Worm (Caenorhabditis elegans) whole organism, L4/young adult: Measurements from ENCODE around the gene Y39B6A.29.

Experiments used
- W03F9.2 ChIP-seq: fragments of 150-350 bp; optimal IDR thresholded peaks from 2 replicates; lab custom pipeline; 2014; ENCODE audit warnings: missing biosample characterization, missing genetic modification characterization
- dao-5 ChIP-seq: sonication (generic microtip); optimal IDR thresholded peaks from 2 replicates; lab custom pipeline; 2016; ENCODE audit warnings: missing genotype, missing genetic modification characterization, moderate library complexity, missing compliant biosample characterization
- him-1 ChIP-seq: sonication (generic microtip); optimal IDR thresholded peaks from 2 replicates; lab custom pipeline; 2016; ENCODE audit warnings: missing genotype, missing genetic modification reagents, missing genetic modification characterization, missing compliant biosample characterization

DNA sequence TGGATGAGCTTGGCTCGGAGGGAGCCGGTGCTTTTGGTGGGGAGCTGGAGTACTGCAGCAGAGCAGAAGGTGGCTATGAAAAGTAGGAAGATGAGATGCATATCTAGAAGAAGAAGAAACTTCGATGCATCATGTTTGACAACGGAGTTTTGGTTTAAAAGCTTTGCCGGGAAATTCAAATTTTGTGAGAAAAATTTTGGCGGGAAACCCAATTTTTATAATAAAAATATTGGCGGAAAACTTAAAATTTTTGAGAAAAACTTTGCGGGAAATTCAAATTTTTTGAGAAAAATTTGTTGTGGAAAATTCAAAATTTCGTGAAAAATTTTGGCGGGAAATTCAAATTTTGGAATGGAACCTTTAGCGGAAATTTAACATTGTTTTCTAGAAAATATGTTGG, 20.2 kb upstream of the Y39B6A.29 start, which contains the start of gene asp-15:
- TF ChIP-seq W03F9.2 (tag; lab: Kevin White, UChicago) (no peak), dao-5 (tag; lab: Kevin White, UChicago) (no peak), him-1 (tag; lab: Kevin White, UChicago) (no peak)
